Fruit fly (Drosophila melanogaster) whole organism, embryonic: ENCODE measurements around the gene foxo.

Source experiments
- CG1024 ChIP-seq: fragments of 200-800 bp; sonication (Bioruptor generic); IDR thresholded peaks from 2 replicates; pipeline ENCODE4 v1.3.6; 2022; ENCODE audit warnings: missing biosample characterization, missing genetic modification characterization
- CG11093 ChIP-seq: fragments of 200-800 bp; sonication (Bioruptor generic); IDR thresholded peaks from 3 replicates; pipeline ENCODE4 v1.3.6; 2022; ENCODE audit warnings: missing biosample characterization, missing genetic modification characterization
- CG11695 ChIP-seq: fragments of 200-800 bp; sonication (Bioruptor generic); IDR thresholded peaks from 3 replicates; pipeline ENCODE4 v1.3.6; 2022; ENCODE audit warnings: missing biosample characterization, missing genetic modification characterization
- CG13775 ChIP-seq: fragments of 200-800 bp; sonication (Bioruptor generic); optimal IDR thresholded peaks from 3 replicates; lab custom pipeline; 2017; ENCODE audit warnings: missing biosample characterization, mild to moderate bottlenecking, missing genetic modification characterization
- CG14014 ChIP-seq: fragments of 200-800 bp; sonication (Bioruptor generic); IDR thresholded peaks from 2 replicates; pipeline ENCODE4 v1.3.6; 2022; ENCODE audit warnings: missing biosample characterization, missing genetic modification characterization
- CG14441 ChIP-seq: fragments of 200-800 bp; sonication (Bioruptor generic); IDR thresholded peaks from 2 replicates; pipeline ENCODE4 v1.3.6; 2022; ENCODE audit warnings: missing biosample characterization, missing genetic modification characterization
- CG16813 ChIP-seq: fragments of 200-800 bp; sonication (Bioruptor generic); IDR thresholded peaks from 3 replicates; pipeline ENCODE4 v1.3.6; 2022; ENCODE audit warnings: missing biosample characterization, missing genetic modification characterization; ENCODE audit not compliant: partially characterized antibody
- CG16863 ChIP-seq: fragments of 200-800 bp; sonication (Bioruptor generic); optimal IDR thresholded peaks from 3 replicates; lab custom pipeline; 2016; ENCODE audit warnings: missing biosample characterization, missing genetic modification characterization
- CG18619 ChIP-seq: fragments of 200-800 bp; sonication (Bioruptor generic); optimal IDR thresholded peaks from 3 replicates; lab custom pipeline; 2017; ENCODE audit warnings: missing biosample characterization, mild to moderate bottlenecking, missing genetic modification characterization
- CG2120 ChIP-seq: fragments of 200-800 bp; sonication (Bioruptor generic); optimal IDR thresholded peaks from 3 replicates; lab custom pipeline; 2016; ENCODE audit warnings: missing biosample characterization, missing genetic modification characterization
- CG2678 ChIP-seq: fragments of 200-800 bp; sonication (Bioruptor generic); optimal IDR thresholded peaks from 3 replicates; lab custom pipeline; 2019; ENCODE audit warnings: missing biosample characterization, mild to moderate bottlenecking, missing genetic modification characterization, moderate library complexity
- CG31224 ChIP-seq: fragments of 200-800 bp; sonication (Bioruptor generic); IDR thresholded peaks from 2 replicates; pipeline ENCODE4 v1.3.6; 2022; ENCODE audit warnings: missing biosample characterization, missing genetic modification characterization
- CG31365 ChIP-seq: fragments of 200-800 bp; sonication (Bioruptor generic); optimal IDR thresholded peaks from 2 replicates; lab custom pipeline; 2018; ENCODE audit warnings: missing biosample characterization, mild to moderate bottlenecking, missing genetic modification characterization
- CG4360 ChIP-seq: fragments of 200-800 bp; sonication (Bioruptor generic); IDR thresholded peaks from 2 replicates; pipeline ENCODE4 v1.3.6; 2022; ENCODE audit warnings: missing biosample characterization, missing genetic modification characterization
- CG43689 ChIP-seq: fragments of 200-800 bp; sonication (Bioruptor generic); IDR thresholded peaks from 2 replicates; pipeline ENCODE4 v1.3.6; 2022; ENCODE audit warnings: missing biosample characterization, missing genetic modification characterization
- CG4424 ChIP-seq: fragments of 200-800 bp; sonication (Bioruptor generic); optimal IDR thresholded peaks from 3 replicates; lab custom pipeline; 2016; ENCODE audit warnings: missing biosample characterization, missing genetic modification characterization
- CG8281 ChIP-seq: fragments of 200-800 bp; sonication (Bioruptor generic); optimal IDR thresholded peaks from 2 replicates; lab custom pipeline; 2018; ENCODE audit warnings: missing biosample characterization, mild to moderate bottlenecking, missing genetic modification characterization, moderate library complexity
- CG8388 ChIP-seq: fragments of 200-800 bp; sonication (Bioruptor generic); optimal IDR thresholded peaks from 2 replicates; lab custom pipeline; 2019; ENCODE audit warnings: missing biosample characterization, mild to moderate bottlenecking, missing genetic modification characterization, moderate library complexity
- CTCF ChIP-seq: fragments of 200-800 bp; sonication (Bioruptor generic); optimal IDR thresholded peaks from 2 replicates; lab custom pipeline; 2017; ENCODE audit warnings: missing biosample characterization, mild to moderate bottlenecking, missing genetic modification characterization, moderate library complexity
- Dll ChIP-seq: fragments of 200-800 bp; sonication (Bioruptor generic); IDR thresholded peaks from 4 replicates; pipeline ENCODE4 v1.3.6; 2022; ENCODE audit warnings: missing biosample characterization, missing genetic modification characterization; ENCODE audit not compliant: partially characterized antibody
- E2f1 ChIP-seq: fragments of 200-800 bp; sonication (Bioruptor generic); IDR thresholded peaks from 2 replicates; pipeline ENCODE4 v1.3.6; 2022; ENCODE audit warnings: missing biosample characterization, missing genetic modification characterization
- Ets97D ChIP-seq: fragments of 200-800 bp; sonication (Bioruptor generic); optimal IDR thresholded peaks from 3 replicates; lab custom pipeline; 2016; ENCODE audit warnings: missing biosample characterization, missing genetic modification characterization
- Gug ChIP-seq: fragments of 200-800 bp; sonication (Bioruptor generic); IDR thresholded peaks from 4 replicates; pipeline ENCODE4 v1.3.6; 2022; ENCODE audit warnings: missing biosample characterization, missing genetic modification characterization
- Lhr ChIP-seq: fragments of 200-800 bp; sonication (Bioruptor generic); optimal IDR thresholded peaks from 3 replicates; lab custom pipeline; 2017; ENCODE audit warnings: mild to moderate bottlenecking, missing biosample characterization, missing genetic modification reagents, missing genetic modification characterization
- MESR4 ChIP-seq: fragments of 200-800 bp; sonication (Bioruptor generic); optimal IDR thresholded peaks from 2 replicates; lab custom pipeline; 2018; ENCODE audit warnings: missing biosample characterization, mild to moderate bottlenecking, missing genetic modification characterization, moderate library complexity
- NK7.1 ChIP-seq: fragments of 200-800 bp; sonication (Bioruptor generic); optimal IDR thresholded peaks from 3 replicates; lab custom pipeline; 2016; ENCODE audit warnings: missing biosample characterization, missing genetic modification characterization
- Nf-YB ChIP-seq: fragments of 200-800 bp; sonication (Bioruptor generic); optimal IDR thresholded peaks from 3 replicates; lab custom pipeline; 2019; ENCODE audit warnings: missing biosample characterization, mild to moderate bottlenecking, missing genetic modification characterization, moderate library complexity
- NfI ChIP-seq: fragments of 200-800 bp; sonication (Bioruptor generic); optimal IDR thresholded peaks from 3 replicates; lab custom pipeline; 2018; ENCODE audit warnings: missing biosample characterization, mild to moderate bottlenecking, missing genetic modification characterization, moderate library complexity
- Ptx1 ChIP-seq: fragments of 200-800 bp; sonication (Bioruptor generic); IDR thresholded peaks from 2 replicates; pipeline ENCODE4 v1.3.6; 2022; ENCODE audit warnings: missing biosample characterization, missing genetic modification characterization
- Ssrp ChIP-seq: fragments of 200-800 bp; sonication (Bioruptor generic); optimal IDR thresholded peaks from 2 replicates; lab custom pipeline; 2018; ENCODE audit warnings: missing biosample characterization, mild to moderate bottlenecking, missing genetic modification characterization, moderate library complexity
- Xrp1 ChIP-seq: fragments of 200-800 bp; sonication (Bioruptor generic); IDR thresholded peaks from 2 replicates; pipeline ENCODE4 v1.3.6; 2022; ENCODE audit warnings: missing biosample characterization, missing genetic modification characterization
- bowl ChIP-seq: fragments of 200-800 bp; sonication (Bioruptor generic); IDR thresholded peaks from 2 replicates; pipeline ENCODE4 v1.3.6; 2022; ENCODE audit warnings: missing biosample characterization, missing genetic modification characterization
- bsh ChIP-seq, 2 experiments: fragments of 200-800 bp; sonication (Bioruptor generic); optimal IDR thresholded peaks; 2 replicates each; lab custom pipeline; 2017 to 2018; ENCODE audit warnings: mild to moderate bottlenecking in 2 of 2, missing biosample characterization in 2 of 2, missing genetic modification characterization in 2 of 2, moderate library complexity in 1 of 2
- chif ChIP-seq, 2 experiments: fragments of 200-800 bp; sonication (Bioruptor generic); optimal IDR thresholded peaks; 3 replicates each; lab custom pipeline; 2016; ENCODE audit warnings: missing biosample characterization in 2 of 2, missing genetic modification characterization in 2 of 2
- dan ChIP-seq: fragments of 200-800 bp; sonication (Bioruptor generic); IDR thresholded peaks from 2 replicates; pipeline ENCODE4 v1.3.6; 2022; ENCODE audit warnings: missing biosample characterization, missing genetic modification characterization
- dm ChIP-seq: fragments of 200-800 bp; sonication (Bioruptor generic); optimal IDR thresholded peaks from 3 replicates; lab custom pipeline; 2016; ENCODE audit warnings: missing biosample characterization, missing genetic modification characterization
- eve ChIP-seq, 2 experiments: fragments of >200 bp; optimal IDR thresholded peaks; 2 replicates each; lab custom pipeline; 2017; ENCODE audit warnings: missing biosample characterization in 2 of 2, missing genetic modification characterization in 2 of 2
- ind ChIP-seq: fragments of 200-800 bp; sonication (Bioruptor generic); optimal IDR thresholded peaks from 3 replicates; lab custom pipeline; 2016; ENCODE audit warnings: missing biosample characterization, missing genetic modification characterization
- jumu ChIP-seq: fragments of 200-800 bp; sonication (Bioruptor generic); optimal IDR thresholded peaks from 3 replicates; lab custom pipeline; 2016; ENCODE audit warnings: missing biosample characterization, missing genetic modification characterization
- kah ChIP-seq: fragments of 200-800 bp; sonication (Bioruptor generic); optimal IDR thresholded peaks from 2 replicates; lab custom pipeline; 2018; ENCODE audit warnings: missing biosample characterization, mild to moderate bottlenecking, missing genetic modification characterization
- lbe ChIP-seq: fragments of 200-800 bp; sonication (Bioruptor generic); optimal IDR thresholded peaks from 2 replicates; lab custom pipeline; 2016; ENCODE audit warnings: missing biosample characterization, mild to moderate bottlenecking, missing genetic modification characterization
- nerfin-2 ChIP-seq: fragments of 200-800 bp; sonication (Bioruptor generic); IDR thresholded peaks from 2 replicates; pipeline ENCODE4 v1.3.6; 2022; ENCODE audit warnings: missing biosample characterization, missing genetic modification characterization; ENCODE audit not compliant: partially characterized antibody
- nom ChIP-seq: fragments of 200-800 bp; sonication (Bioruptor generic); optimal IDR thresholded peaks from 2 replicates; lab custom pipeline; 2017; ENCODE audit warnings: missing biosample characterization, missing genetic modification characterization, mild to moderate bottlenecking, moderate library complexity, missing genetic modification reagents
- org-1 ChIP-seq: fragments of 200-800 bp; sonication (Bioruptor generic); optimal IDR thresholded peaks from 2 replicates; lab custom pipeline; 2017; ENCODE audit warnings: missing biosample characterization, missing genetic modification characterization
- pzg ChIP-seq: fragments of 200-800 bp; sonication (Bioruptor generic); optimal IDR thresholded peaks from 3 replicates; lab custom pipeline; 2018; ENCODE audit warnings: missing biosample characterization, mild to moderate bottlenecking, missing genetic modification characterization, moderate library complexity
- row ChIP-seq: fragments of 200-800 bp; sonication (Bioruptor generic); IDR thresholded peaks from 3 replicates; pipeline ENCODE4 v1.3.6; 2022; ENCODE audit warnings: missing biosample characterization, missing genetic modification characterization
- sd ChIP-seq: fragments of 200-800 bp; sonication (Bioruptor generic); optimal IDR thresholded peaks from 3 replicates; lab custom pipeline; 2018; ENCODE audit warnings: missing biosample characterization, mild to moderate bottlenecking, missing genetic modification characterization, moderate library complexity
- slbo ChIP-seq: fragments of 200-800 bp; sonication (Bioruptor generic); IDR thresholded peaks from 2 replicates; pipeline ENCODE4 v1.3.6; 2022; ENCODE audit warnings: missing biosample characterization, missing genetic modification characterization
- vvl ChIP-seq: fragments of 200-800 bp; sonication (Bioruptor generic); IDR thresholded peaks from 2 replicates; pipeline ENCODE4 v1.3.6; 2022; ENCODE audit warnings: missing biosample characterization, missing genetic modification characterization
- zf30C ChIP-seq: fragments of 200-800 bp; sonication (Bioruptor generic); optimal IDR thresholded peaks from 3 replicates; lab custom pipeline; 2018; ENCODE audit warnings: missing biosample characterization, mild to moderate bottlenecking, missing genetic modification characterization

foxo gene

dm6 chr3R:14125479-14126121 lies 68.9 kb downstream of the foxo start, which contains the start of the genes 140up and Polr2B (continued):
- TF ChIP-seq jumu (peak; percentile 76), CG14014 (peak; percentile 88), Gug (GFP tag; lab: Robert Waterston, UW) (peak; percentile 90), lbe (GFP tag; lab: Kevin White, UChicago) (peak; percentile 89), bowl (GFP tag; lab: Robert Waterston, UW) (peak; percentile 72; the same call in 1 of the 2 replicates), zf30C (GFP tag; lab: Kevin White, UChicago) (peak; percentile 1), ind (GFP tag; lab: Kevin White, UChicago) (peak; percentile 96), CG14441 (GFP tag; lab: Robert Waterston, UW) (peak; percentile 92), CG31224 (peak; percentile 86), CG43689 (GFP tag; lab: Robert Waterston, UW) (peak; percentile 74), CG11695 (GFP tag; lab: Robert Waterston, UW) (peak; percentile 100), dan (GFP tag; lab: Robert Waterston, UW) (peak; percentile 37; the same call in 1 of the 2 replicates), CTCF (GFP tag; lab: Kevin White, UChicago) (peak; percentile 20), bsh (GFP tag; optimal IDR thresholded peaks at IDR 0.05; lab: Kevin White, UChicago) (peak in 1 of 2 experiments; percentile 93), CG4424 (GFP tag; lab: Kevin White, UChicago) (peak; percentile 94), Ptx1 (GFP tag; lab: Robert Waterston, UW) (peak; percentile 97), Ssrp (tag; lab: Kevin White, UChicago) (peak; percentile 95), Xrp1 (GFP tag; lab: Robert Waterston, UW) (peak; percentile 97), nom (GFP tag; lab: Kevin White, UChicago) (peak; percentile 73), CG11093 (GFP tag; lab: Robert Waterston, UW) (peak; percentile 84), pzg (GFP tag; lab: Kevin White, UChicago) (peak; percentile 43), CG2120 (peak; percentile 92), CG18619 (GFP tag; lab: Kevin White, UChicago) (peak; percentile 91), row (GFP tag; lab: Robert Waterston, UW) (peak; percentile 98), CG31365 (tag; lab: Kevin White, UChicago) (no peak), CG4360 (GFP tag; lab: Robert Waterston, UW) (peak; percentile 52; the same call in 1 of the 2 replicates), sd (tag; lab: Kevin White, UChicago) (peak; percentile 77), CG13775 (GFP tag; lab: Kevin White, UChicago) (peak; percentile 95), Lhr (GFP tag; lab: Kevin White, UChicago) (peak; percentile 60), Dll (0 out of 4 replicates have a peak, but pooled peaks have one; percentile 27), chif (GFP tag; optimal IDR thresholded peaks at IDR 0.05; lab: Kevin White, UChicago) (peak; percentile 60 to 76), NK7.1 (peak; percentile 36), vvl (peak; percentile 96), CG8388 (peak; percentile 89), slbo (GFP tag; lab: Robert Waterston, UW) (peak; percentile 97), kah (GFP tag; lab: Kevin White, UChicago) (peak; percentile 76), CG16813 (GFP tag; lab: Robert Waterston, UW) (no peak), CG16863 (GFP tag; lab: Kevin White, UChicago) (peak; percentile 60), CG8281 (tag; lab: Kevin White, UChicago) (peak; percentile 72), eve (GFP tag; optimal IDR thresholded peaks at IDR 0.05; lab: Kevin White, UChicago) (no peak), Ets97D (GFP tag; lab: Kevin White, UChicago) (peak; percentile 58), nerfin-2 (no peak), dm (GFP tag; lab: Kevin White, UChicago) (peak; percentile 18), NfI (GFP tag; lab: Kevin White, UChicago) (peak; percentile 93), MESR4 (GFP tag; lab: Kevin White, UChicago) (peak; percentile 91), CG2678 (tag; lab: Kevin White, UChicago) (peak; percentile 94), CG1024 (GFP tag; lab: Robert Waterston, UW) (peak; percentile 80; the same call in 1 of the 2 replicates), Nf-YB (peak; percentile 70), org-1 (GFP tag; lab: Kevin White, UChicago) (peak; percentile 81), E2f1 (peak; percentile 93)
